Worm (Caenorhabditis elegans) whole organism, L4/young adult: Measurements from ENCODE around the gene dlc-4.
"Not testable (repeated sequence)": the region's sequence is repeated elsewhere in the genome, so short reads cannot be mapped to it uniquely, and the experiment has no call there.

ENCODE experiments used
- W03F9.2 ChIP-seq: fragments of 150-350 bp; optimal IDR thresholded peaks from 2 replicates; lab custom pipeline; 2014; ENCODE audit warnings: missing biosample characterization, missing genetic modification characterization
- dao-5 ChIP-seq: sonication (generic microtip); optimal IDR thresholded peaks from 2 replicates; lab custom pipeline; 2016; ENCODE audit warnings: missing genotype, missing genetic modification characterization, moderate library complexity, missing compliant biosample characterization
- him-1 ChIP-seq: sonication (generic microtip); optimal IDR thresholded peaks from 2 replicates; lab custom pipeline; 2016; ENCODE audit warnings: missing genotype, missing genetic modification reagents, missing genetic modification characterization, missing compliant biosample characterization

dlc-4 gene

DNA sequence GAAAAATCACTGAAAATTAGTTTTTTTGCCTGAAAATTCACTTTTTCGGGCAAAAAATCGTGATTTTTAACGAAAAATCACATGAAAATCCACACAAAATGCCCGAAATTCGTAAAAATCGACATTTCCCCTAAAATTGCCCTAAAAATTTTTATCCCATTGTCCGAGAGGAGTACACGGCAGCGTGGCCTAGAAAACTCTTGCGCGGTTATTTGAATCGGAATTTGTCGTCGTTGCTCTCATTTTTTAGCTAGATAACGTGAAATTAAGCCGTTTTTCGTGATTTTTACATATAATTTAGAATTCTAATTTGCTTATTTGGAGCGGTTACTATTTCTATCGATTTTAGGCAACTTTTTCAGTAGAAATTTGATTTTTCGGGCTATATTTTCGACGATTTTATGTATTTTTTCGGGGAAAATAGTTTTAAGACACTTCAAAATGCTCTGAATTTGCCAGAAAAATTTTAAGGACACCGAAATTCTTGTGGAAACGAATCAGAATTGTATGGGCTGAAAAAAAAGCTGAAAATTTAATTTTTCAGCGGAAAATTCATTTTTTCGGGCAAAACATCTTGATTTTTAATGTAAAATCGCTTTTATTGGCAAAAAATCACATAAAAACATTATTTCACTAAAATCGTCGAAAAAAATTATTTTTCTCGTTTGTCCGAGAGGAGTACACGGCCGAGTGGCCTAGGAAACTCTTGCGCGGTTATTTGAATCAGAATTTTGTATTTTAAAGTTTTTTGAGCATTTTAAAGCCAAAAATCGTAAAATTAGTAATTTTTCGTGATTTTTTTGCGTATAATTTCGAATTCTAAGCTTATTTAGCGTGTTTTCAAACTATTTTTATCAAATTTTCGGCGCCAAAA is 27.7 kb upstream of the dlc-4 start:
- TF ChIP-seq W03F9.2 (peak; percentile 62), dao-5 (tag; lab: Kevin White, UChicago) (no peak), him-1 (tag; lab: Kevin White, UChicago) (peak; percentile 56)

DNA sequence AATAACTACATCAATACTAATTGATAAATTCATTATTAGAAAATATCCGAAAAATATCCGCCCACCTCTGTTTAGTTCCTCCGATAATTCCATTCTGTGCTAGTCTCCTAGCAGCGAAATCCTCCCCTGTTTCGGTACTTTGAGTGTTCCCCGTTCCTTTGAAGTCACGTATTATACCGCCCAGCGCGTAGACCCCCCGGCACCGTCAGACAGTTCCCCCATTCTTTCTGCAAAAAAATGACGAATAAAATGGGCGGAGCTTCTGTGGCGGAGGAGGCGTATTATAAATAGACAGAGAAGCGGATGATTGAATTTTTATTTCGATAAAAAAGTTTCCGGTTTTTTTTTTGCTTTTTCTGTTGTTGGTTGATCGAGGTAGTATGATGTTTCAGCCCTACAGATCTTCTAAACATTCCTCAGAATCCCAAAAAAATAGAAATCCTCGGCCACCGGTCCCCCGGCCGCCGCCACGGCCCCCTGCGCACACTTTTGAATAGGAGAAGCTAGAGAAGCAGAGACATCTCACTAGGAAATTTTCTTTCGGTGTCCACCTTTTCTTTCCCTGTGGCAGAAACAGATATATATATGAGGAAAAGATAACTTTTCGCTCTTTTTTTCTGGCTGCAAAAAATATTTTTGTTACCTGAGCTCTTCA is 21.0 kb upstream of the dlc-4 start:
- TF ChIP-seq dao-5 (tag; lab: Kevin White, UChicago) (no peak), W03F9.2 (no peak), him-1 (tag; lab: Kevin White, UChicago) (no peak)

DNA sequence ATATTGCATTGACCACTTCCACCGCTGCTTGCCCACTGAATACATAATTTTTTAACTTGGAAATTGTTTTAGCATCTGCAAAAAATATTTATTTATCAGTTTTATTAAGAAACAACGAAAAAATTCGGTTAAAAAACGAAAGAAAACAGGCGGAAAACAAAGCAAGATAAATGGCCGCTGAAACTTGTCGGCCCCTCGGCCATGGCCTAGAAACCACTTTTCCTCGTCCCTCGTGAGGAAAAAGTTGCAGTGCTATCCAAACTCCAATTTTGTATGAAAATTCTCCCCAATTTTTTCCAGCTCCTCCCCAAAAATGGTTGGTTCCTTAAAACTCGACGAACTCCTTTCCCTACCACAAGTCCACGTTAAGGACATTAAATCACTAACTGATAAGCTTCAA is 18.7 kb upstream of the dlc-4 start, which contains the start of gene Y10G11A.1:
Y10G11A.1 (plus strand) TSS at position 301 of the 400 bp plus-strand sequence.
- TF ChIP-seq W03F9.2; dao-5 (tag; lab: Kevin White, UChicago); him-1 (tag; lab: Kevin White, UChicago): not testable (repeated sequence)

DNA sequence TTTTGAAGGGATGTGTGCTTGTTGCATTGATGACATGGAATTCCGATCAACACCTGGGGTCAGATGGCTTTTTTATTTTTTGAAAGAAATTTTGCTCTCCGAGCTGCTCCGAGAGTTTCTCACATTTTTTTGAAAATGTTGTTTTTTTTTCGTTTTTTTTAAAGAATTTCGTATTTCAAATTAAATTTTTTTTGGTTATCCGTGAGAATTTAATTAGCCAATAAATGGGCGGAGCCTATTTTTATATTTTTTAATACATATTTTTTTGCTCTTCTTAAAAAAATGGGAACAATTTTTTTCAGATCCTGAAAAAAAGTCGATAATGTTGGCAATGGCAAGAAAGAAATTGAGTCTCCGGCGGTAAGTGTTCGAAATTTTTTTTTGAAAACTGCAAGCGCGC is 11.1 kb upstream of the dlc-4 start, which contains the start of gene dlc-3:
dlc-3 (plus strand) TSS at position 301 of the 400 bp plus-strand sequence.
- TF ChIP-seq him-1 (tag; lab: Kevin White, UChicago) (no peak), dao-5 (tag; lab: Kevin White, UChicago) (no peak), W03F9.2 (no peak)

DNA sequence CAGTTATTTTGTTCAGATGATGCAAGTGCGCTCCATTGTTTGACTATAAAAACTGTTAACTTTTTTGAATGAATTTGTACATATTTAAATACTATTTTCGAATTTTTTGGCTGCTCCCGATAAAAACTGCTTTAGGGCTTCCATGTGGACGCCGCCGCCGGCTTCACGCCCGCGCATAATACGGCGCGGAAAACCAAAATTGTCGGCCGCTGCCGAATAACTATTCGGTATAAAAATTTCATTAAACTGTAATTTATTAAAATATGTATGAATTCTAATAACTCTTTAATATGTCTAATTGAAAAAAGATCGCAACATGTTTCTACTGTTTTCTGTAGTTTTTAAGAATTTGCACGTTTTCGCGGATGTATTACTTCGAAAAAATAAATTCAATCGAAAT is 3.6 kb downstream of the dlc-4 start:
- TF ChIP-seq dao-5 (tag; lab: Kevin White, UChicago) (no peak), him-1 (tag; lab: Kevin White, UChicago) (no peak), W03F9.2 (no peak)

DNA sequence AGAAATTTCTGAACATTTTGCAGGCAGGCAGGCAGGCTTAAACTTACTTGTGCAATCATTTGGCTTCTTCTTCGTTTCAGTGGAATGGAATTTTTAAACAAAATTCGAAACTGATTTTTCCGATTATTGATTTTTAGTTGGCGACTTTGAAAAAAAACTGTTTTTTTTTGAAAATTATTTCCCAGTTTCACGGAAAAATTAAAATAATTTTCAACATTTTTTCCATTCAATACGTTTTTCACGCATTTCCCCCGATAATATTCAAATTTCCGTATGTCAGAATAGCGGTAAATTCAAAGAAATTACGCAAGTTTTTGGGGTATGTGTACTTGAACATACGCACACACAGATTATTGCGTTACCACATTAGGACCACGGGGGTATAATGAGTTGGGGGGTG is 27.8 kb downstream of the dlc-4 start, which contains the start of gene VY10G11R.1:
VY10G11R.1 (minus strand) TSS at position 101 of the 400 bp plus-strand sequence.
- not testable (repeated sequence) for TF ChIP-seq dao-5 (tag; lab: Kevin White, UChicago); him-1 (tag; lab: Kevin White, UChicago); W03F9.2

DNA sequence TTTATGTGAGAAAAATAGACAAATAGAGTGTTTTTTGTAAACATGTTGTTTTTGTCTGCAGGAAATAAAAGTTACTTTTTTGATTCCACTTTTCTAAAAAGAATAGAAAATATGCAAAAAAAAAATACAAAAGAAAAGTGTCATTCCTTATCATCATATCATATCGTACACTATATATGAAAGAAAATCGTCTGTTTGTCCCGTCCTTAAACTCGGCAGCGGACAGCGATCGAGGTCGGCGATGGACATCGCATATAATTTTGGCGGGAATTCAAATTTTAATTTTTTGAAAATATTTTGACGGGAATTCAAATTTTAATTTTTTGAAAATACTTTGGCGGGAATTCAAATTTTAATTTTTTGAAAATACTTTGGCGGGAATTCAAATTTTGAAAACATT is 28.5 kb downstream of the dlc-4 start:
- TF ChIP-seq him-1 (tag; lab: Kevin White, UChicago), result no peak

DNA sequence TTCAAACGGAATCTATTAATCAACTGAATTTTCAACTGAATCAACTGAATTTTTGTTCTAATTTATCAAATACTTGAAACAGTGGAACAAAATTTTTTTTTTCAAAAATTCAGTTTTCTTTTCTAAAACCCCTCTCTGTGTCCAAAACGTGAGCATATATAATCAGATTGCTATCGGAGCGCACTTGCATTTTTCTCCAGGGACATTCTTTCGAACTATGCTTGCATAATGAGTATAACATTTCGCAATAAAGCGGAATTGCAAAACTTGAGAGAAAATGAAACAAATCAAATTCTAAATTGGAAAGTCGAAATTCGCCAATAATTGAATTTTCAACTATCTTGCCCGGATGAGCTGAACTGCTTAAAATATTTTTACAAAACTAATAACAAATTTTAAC is 33.0 kb downstream of the dlc-4 start:
- TF ChIP-seq dao-5 (tag; lab: Kevin White, UChicago), result no peak
- TF ChIP-seq him-1 (tag; lab: Kevin White, UChicago), result no peak
- TF ChIP-seq W03F9.2, result no peak

DNA sequence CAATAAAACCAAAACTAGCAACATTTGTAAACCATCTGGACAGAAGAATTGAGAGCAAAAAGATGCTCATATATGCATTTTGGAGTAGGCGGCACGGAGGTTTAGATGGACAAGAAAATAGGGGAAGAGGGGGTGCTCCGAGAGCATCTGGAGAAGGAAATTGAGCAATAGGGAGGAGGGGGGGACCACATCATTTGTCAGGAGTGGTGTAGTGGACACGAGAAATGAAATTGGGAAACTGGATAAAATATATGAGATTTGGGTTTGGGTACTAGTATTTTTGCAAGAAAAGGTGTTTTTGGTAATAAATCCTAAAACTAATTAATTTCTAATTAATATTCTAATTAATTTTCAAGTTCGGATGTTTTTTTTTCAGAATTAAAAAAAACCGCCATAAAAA is 34.1 kb downstream of the dlc-4 start, which contains the start of gene Y51H4A.1:
Y51H4A.1 (minus strand) TSS at position 127 of the 400 bp plus-strand sequence.
- TF ChIP-seq dao-5 (tag; lab: Kevin White, UChicago) (no peak), W03F9.2 (no peak), him-1 (tag; lab: Kevin White, UChicago) (no peak)

DNA sequence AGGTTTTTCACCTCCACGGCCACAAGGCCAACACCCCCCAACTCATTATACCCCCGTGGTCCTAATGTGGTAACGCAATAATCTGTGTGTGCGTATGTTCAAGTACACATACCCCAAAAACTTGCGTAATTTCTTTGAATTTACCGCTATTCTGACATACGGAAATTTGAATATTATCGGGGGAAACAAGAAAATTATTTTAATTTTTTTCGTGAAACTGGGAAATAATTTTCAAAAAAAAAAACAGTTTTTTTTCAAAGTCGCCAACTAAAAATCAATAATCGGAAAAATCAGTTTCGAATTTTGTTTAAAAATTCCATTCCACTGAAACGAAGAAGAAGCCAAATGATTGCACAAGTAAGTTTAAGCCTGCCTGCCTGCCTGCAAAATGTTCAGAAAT is 37.8 kb downstream of the dlc-4 start, which contains the start of gene Y51H4A.938:
Y51H4A.938 (plus strand) TSS at position 301 of the 400 bp plus-strand sequence.
- TF ChIP-seq W03F9.2; dao-5 (tag; lab: Kevin White, UChicago); him-1 (tag; lab: Kevin White, UChicago): not testable (repeated sequence)

DNA sequence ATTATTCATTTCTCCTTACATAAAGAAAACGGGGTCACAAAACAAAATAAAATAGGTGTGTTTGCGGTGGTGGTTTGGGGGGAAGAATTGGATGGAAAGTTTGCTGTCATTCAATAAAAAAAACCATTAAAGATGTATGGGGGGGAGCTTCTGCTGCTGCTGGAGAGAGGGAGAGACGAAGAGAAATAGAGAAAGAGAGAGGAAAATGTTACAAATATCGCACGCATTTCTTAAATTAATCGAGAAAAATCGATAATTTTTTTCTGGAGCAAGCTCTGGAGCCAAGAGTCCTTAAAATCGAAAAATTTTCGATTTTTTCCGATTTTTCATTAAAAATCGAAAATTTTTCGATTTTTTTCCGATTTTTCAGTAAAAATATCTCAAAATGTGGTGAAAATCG is 39.7 kb downstream of the dlc-4 start:
- no peak for TF ChIP-seq him-1 (tag; lab: Kevin White, UChicago)
- no peak for TF ChIP-seq W03F9.2
- no peak for TF ChIP-seq dao-5 (tag; lab: Kevin White, UChicago)

DNA sequence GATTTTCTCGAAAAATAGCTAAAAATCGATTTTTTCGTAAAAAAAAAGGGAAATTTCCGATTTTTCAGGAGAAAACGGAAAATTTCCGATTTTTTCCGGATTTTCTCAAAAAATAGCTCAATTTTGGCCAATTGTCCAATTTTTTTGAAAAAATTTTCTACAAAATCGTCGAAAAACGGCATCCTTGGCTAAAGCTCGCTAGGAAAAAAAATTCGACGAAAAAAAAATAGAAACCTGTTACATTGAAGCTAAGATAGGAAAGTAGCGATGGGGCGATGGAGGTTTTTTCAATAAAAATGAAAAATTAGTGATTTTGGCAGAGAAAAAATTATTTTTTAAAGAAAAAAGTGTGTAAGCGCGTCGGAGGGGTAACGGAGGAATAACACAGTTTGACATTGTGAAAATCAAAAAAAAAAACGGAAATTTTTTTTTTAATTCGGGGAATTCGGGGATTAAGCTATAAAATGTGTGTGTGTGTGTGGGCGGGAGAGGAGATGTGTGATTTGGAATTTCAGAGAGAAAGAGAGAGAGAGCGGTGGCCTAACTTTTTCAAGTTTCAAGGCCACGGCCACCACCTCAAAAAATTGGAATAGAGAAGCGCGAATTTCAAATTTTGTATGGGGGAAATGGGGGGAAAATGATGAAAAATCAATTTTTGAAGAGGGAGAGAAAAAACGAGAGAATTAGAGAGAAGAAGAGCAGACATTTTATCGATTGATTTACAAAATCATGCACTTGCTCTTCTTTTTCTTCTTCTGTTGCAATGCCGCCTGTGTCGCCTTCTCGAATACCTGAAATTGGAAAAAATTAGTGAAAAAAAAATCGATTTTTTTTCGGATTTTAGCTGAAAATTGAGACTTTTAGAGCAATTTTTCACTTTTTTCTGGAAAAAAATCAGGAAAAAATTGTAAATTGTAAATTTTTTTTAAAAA is 40.5 kb downstream of the dlc-4 start:
- TF ChIP-seq W03F9.2 (no peak), dao-5 (tag; lab: Kevin White, UChicago) (no peak), him-1 (tag; lab: Kevin White, UChicago) (no peak)

DNA sequence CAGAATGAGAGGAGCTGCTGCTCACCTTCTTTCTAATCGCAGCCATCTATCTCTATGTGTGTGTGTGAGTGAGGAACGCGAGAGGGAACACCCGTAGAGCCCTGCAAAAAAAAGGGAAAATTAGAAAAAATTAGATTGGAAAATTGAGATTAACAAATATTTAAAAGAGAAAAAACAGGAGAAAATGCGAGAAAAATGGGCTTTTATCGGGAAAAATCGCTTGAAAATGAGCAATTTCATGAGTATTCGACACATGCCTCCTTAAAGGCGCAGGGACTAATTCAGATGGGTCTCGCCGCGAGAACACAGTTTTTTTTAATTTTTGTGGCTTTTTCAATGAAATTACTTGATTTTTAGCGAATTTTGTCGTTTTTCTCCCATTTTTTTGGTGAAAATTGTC is 45.9 kb downstream of the dlc-4 start, which contains the start of gene rho-1:
rho-1 (minus strand) TSS at position 101 of the 400 bp plus-strand sequence.
- TF ChIP-seq dao-5 (tag; lab: Kevin White, UChicago) (no peak), him-1 (tag; lab: Kevin White, UChicago) (no peak), W03F9.2 (no peak)
